Worm (Caenorhabditis elegans) whole organism, mixed stage, embryonic: ENCODE measurements around the gene ctsa-4.2.

ENCODE experiments used
- bed-3 ChIP-seq: fragments of 200-800 bp; sonication (Bioruptor generic); optimal IDR thresholded peaks from 3 replicates; lab custom pipeline; 2018; ENCODE audit warnings: mild to moderate bottlenecking, missing genetic modification characterization, moderate library complexity, missing compliant biosample characterization
- blmp-1 ChIP-seq: fragments of 150-350 bp; optimal IDR thresholded peaks from 2 replicates; lab custom pipeline; 2014; ENCODE audit warnings: missing biosample characterization, missing genetic modification characterization
- ceh-83 ChIP-seq: fragments of 200-800 bp; sonication (Bioruptor generic); optimal IDR thresholded peaks from 2 replicates; lab custom pipeline; 2018; ENCODE audit warnings: mild to moderate bottlenecking, missing genetic modification characterization, missing compliant biosample characterization
- elt-1 ChIP-seq: sonication (generic microtip); optimal IDR thresholded peaks from 2 replicates; lab custom pipeline; 2017; ENCODE audit warnings: missing genetic modification characterization, mild to moderate bottlenecking, missing compliant biosample characterization, antibody characterized with exemption, moderate library complexity, borderline replicate concordance; ENCODE audit not compliant: insufficient read depth
- pha-4 ChIP-seq: fragments of 150-350 bp; optimal IDR thresholded peaks from 2 replicates; lab custom pipeline; 2018; ENCODE audit warnings: missing biosample characterization, missing genetic modification reagents, missing genetic modification characterization
- sptf-1 ChIP-seq: sonication (generic microtip); optimal IDR thresholded peaks from 2 replicates; lab custom pipeline; 2017; ENCODE audit warnings: mild to moderate bottlenecking, missing genetic modification characterization, moderate library complexity, missing compliant biosample characterization
- unc-62 ChIP-seq: fragments of 150-350 bp; optimal IDR thresholded peaks from 2 replicates; lab custom pipeline; 2014; ENCODE audit warnings: missing biosample characterization, missing genetic modification reagents, missing genetic modification characterization
- zip-8 ChIP-seq: fragments of 150-350 bp; optimal IDR thresholded peaks from 2 replicates; lab custom pipeline; 2014; ENCODE audit warnings: missing biosample characterization, missing genetic modification characterization
- ztf-11 ChIP-seq: fragments of 150-350 bp; optimal IDR thresholded peaks from 2 replicates; lab custom pipeline; 2014; ENCODE audit warnings: missing biosample characterization, missing genetic modification characterization

DNA sequence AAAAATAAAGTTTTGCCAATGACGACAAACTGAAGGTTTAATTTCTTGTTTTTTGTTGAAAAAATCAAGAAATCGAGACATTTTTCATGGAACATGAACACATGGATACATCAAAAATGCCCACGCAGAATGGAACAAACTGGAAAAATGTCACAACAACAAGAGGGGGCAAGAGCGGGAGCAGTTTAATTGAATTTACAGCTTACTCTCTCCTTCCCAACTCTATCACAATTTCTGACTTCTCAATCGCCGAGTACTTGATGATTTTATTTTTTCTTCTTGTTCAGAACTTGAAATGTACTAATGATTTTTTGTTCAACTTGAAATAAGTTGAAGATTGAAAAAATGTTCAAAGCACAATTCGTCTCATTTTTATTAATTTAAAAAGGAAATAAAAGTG is 33.0 kb downstream of the ctsa-4.2 start:
- TF ChIP-seq ztf-11, result no peak
- no peak for TF ChIP-seq unc-62 (GFP tag; lab: Kevin White, UChicago)
- no peak for TF ChIP-seq blmp-1 (tag; lab: Kevin White, UChicago)
- TF ChIP-seq ceh-83 (GFP tag; lab: Kevin White, UChicago), result no peak
- no peak for TF ChIP-seq sptf-1 (tag; lab: Kevin White, UChicago)
- TF ChIP-seq pha-4 (tag; lab: Kevin White, UChicago), result no peak
- no peak for TF ChIP-seq zip-8
- no peak for TF ChIP-seq elt-1
- no peak for TF ChIP-seq bed-3 (GFP tag; lab: Kevin White, UChicago)
